Fruit fly (Drosophila melanogaster) whole organism, adult: ENCODE measurements around the gene Srg1.

ENCODE experiments used
- CG14711 ChIP-seq: fragments of 200-800 bp; sonication (Bioruptor generic); optimal IDR thresholded peaks from 2 replicates; lab custom pipeline; 2018; ENCODE audit warnings: missing biosample characterization, mild to moderate bottlenecking, missing genetic modification characterization, moderate library complexity
- CG7045 ChIP-seq: fragments of 200-800 bp; sonication (Bioruptor generic); optimal IDR thresholded peaks from 2 replicates; lab custom pipeline; 2017; ENCODE audit warnings: missing biosample characterization, mild to moderate bottlenecking, missing genetic modification characterization
- CG7101 ChIP-seq: fragments of 200-800 bp; sonication (Bioruptor generic); optimal IDR thresholded peaks from 2 replicates; lab custom pipeline; 2018; ENCODE audit warnings: missing biosample characterization, mild to moderate bottlenecking, missing genetic modification characterization, moderate library complexity
- Mnt ChIP-seq: fragments of 200-800 bp; sonication (Bioruptor generic); optimal IDR thresholded peaks from 2 replicates; lab custom pipeline; 2016; ENCODE audit warnings: missing biosample characterization, mild to moderate bottlenecking, missing genetic modification characterization
- cic ChIP-seq: fragments of 200-800 bp; sonication (Bioruptor generic); optimal IDR thresholded peaks from 2 replicates; lab custom pipeline; 2017; ENCODE audit warnings: missing biosample characterization, mild to moderate bottlenecking, missing genetic modification characterization, moderate library complexity
- pad ChIP-seq: fragments of 200-800 bp; sonication (Bioruptor generic); optimal IDR thresholded peaks from 3 replicates; lab custom pipeline; 2017; ENCODE audit warnings: missing biosample characterization, missing genetic modification characterization, mild to moderate bottlenecking, moderate library complexity, missing genetic modification reagents
- toe ChIP-seq: fragments of 200-800 bp; sonication (Bioruptor generic); optimal IDR thresholded peaks from 2 replicates; lab custom pipeline; 2016; ENCODE audit warnings: missing biosample characterization, missing genetic modification characterization

- peak; percentile 50 for TF ChIP-seq cic
- TF ChIP-seq toe (GFP tag; lab: Kevin White, UChicago), result peak; percentile 84
- peak; percentile 70 for TF ChIP-seq CG14711 (tag; lab: Kevin White, UChicago)
- no peak for TF ChIP-seq Mnt
- peak; percentile 67 for TF ChIP-seq pad (GFP tag; lab: Kevin White, UChicago)
- peak; percentile 87 for TF ChIP-seq CG7045
- peak; percentile 83 for TF ChIP-seq CG7101 (tag; lab: Kevin White, UChicago)
Observed at dm6 chr3R:24875939-24876842, 11.7 kb upstream of the Srg1 start, which contains the start of gene CG3744.
